Worm (Caenorhabditis elegans) whole organism, L1 larva: ENCODE data around the gene dao-6.

Experiments
- blmp-1 ChIP-seq: fragments of 150-350 bp; optimal IDR thresholded peaks from 2 replicates; lab custom pipeline; 2014; ENCODE audit warnings: missing biosample characterization, missing genetic modification characterization
- elt-3 ChIP-seq, 6 experiments: fragments of 150-350 bp in 1 of 6; sonication (generic microtip); optimal IDR thresholded peaks; 2 replicates each; lab custom pipeline; 2017 to 2018; ENCODE audit warnings: missing biosample characterization in 6 of 6, missing genetic modification characterization in 6 of 6, inconsistent platforms in 1 of 6

DNA sequence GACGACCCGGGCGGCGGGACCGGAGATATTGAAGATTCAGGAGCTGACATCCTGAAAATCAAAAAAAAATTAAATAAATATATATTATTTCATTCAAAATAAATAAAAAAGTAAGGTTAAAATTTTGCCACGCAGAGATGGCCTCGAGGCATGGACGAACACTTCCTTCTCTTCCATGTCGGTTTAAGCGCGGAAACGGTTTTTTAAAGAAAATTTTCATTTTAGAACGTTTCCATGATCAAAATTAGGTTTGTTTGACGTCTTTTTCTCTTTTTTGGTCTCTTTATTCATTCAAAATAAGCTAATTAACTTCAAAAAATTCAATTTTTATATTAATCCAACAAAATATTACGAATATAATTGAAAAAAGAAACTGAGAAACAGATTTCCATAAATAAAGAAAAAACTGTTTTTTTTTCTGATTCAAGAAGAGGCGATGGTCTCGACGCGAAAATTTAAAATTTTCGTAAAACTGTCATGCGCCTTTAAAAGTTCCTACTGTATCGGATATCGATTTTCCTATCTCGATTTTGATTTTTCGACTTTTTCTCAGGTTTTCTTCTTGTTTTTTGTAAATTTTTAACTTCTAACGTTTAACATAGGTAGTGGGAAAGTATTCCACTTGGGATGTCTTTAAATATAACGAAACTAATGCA lies 26.2 kb upstream of the dao-6 start, which contains the start of gene gcc-2:
- no peak for TF ChIP-seq blmp-1
- TF ChIP-seq elt-3 (tag; optimal IDR thresholded peaks at IDR 0.05; lab: Kevin White, UChicago), result no peak
